Worm (Caenorhabditis elegans) whole organism, mixed stage, embryonic: Measurements from ENCODE around the gene twk-35.

Source experiments
- bed-3 ChIP-seq: fragments of 200-800 bp; sonication (Bioruptor generic); optimal IDR thresholded peaks from 3 replicates; lab custom pipeline; 2018; ENCODE audit warnings: mild to moderate bottlenecking, missing genetic modification characterization, moderate library complexity, missing compliant biosample characterization
- blmp-1 ChIP-seq: fragments of 150-350 bp; optimal IDR thresholded peaks from 2 replicates; lab custom pipeline; 2014; ENCODE audit warnings: missing biosample characterization, missing genetic modification characterization
- ceh-39 ChIP-seq: fragments of 150-350 bp; optimal IDR thresholded peaks from 2 replicates; lab custom pipeline; 2014; ENCODE audit warnings: missing biosample characterization, missing genetic modification characterization
- ceh-43 ChIP-seq: fragments of 200-800 bp; sonication (Bioruptor generic); optimal IDR thresholded peaks from 2 replicates; lab custom pipeline; 2018; ENCODE audit warnings: mild to moderate bottlenecking, missing genetic modification characterization, moderate library complexity, missing compliant biosample characterization
- ceh-83 ChIP-seq: fragments of 200-800 bp; sonication (Bioruptor generic); optimal IDR thresholded peaks from 2 replicates; lab custom pipeline; 2018; ENCODE audit warnings: mild to moderate bottlenecking, missing genetic modification characterization, missing compliant biosample characterization
- ces-1 ChIP-seq: fragments of 150-350 bp; optimal IDR thresholded peaks from 2 replicates; lab custom pipeline; 2014; ENCODE audit warnings: missing biosample characterization, missing genetic modification reagents, missing genetic modification characterization
- elt-1 ChIP-seq: sonication (generic microtip); optimal IDR thresholded peaks from 2 replicates; lab custom pipeline; 2017; ENCODE audit warnings: missing genetic modification characterization, mild to moderate bottlenecking, missing compliant biosample characterization, antibody characterized with exemption, moderate library complexity, borderline replicate concordance; ENCODE audit not compliant: insufficient read depth
- elt-3 ChIP-seq: fragments of 150-350 bp; optimal IDR thresholded peaks from 2 replicates; lab custom pipeline; 2014; ENCODE audit warnings: missing biosample characterization, missing genetic modification characterization
- ham-2 ChIP-seq: fragments of 200-800 bp; sonication (Bioruptor generic); optimal IDR thresholded peaks from 2 replicates; lab custom pipeline; 2018; ENCODE audit warnings: mild to moderate bottlenecking, missing genetic modification characterization, missing compliant biosample characterization
- hlh-1 ChIP-seq: fragments of 150-350 bp; optimal IDR thresholded peaks from 2 replicates; lab custom pipeline; 2014; ENCODE audit warnings: missing biosample characterization, missing genetic modification reagents, missing genetic modification characterization
- lin-13 ChIP-seq: fragments of 150-350 bp; optimal IDR thresholded peaks from 2 replicates; lab custom pipeline; 2014; ENCODE audit warnings: missing biosample characterization, missing genetic modification characterization
- lsy-2 ChIP-seq: fragments of 150-350 bp; optimal IDR thresholded peaks from 2 replicates; lab custom pipeline; 2014; ENCODE audit warnings: missing biosample characterization, missing genetic modification characterization
- mep-1 ChIP-seq: fragments of 150-350 bp; optimal IDR thresholded peaks from 2 replicates; lab custom pipeline; 2017; ENCODE audit warnings: missing biosample characterization, missing genetic modification reagents, missing genetic modification characterization, inconsistent platforms
- mls-2 ChIP-seq: sonication (generic microtip); optimal IDR thresholded peaks from 2 replicates; lab custom pipeline; 2016; ENCODE audit warnings: mild to moderate bottlenecking, missing genetic modification characterization, moderate library complexity, missing compliant biosample characterization
- nhr-237 ChIP-seq: fragments of 150-350 bp; optimal IDR thresholded peaks from 2 replicates; lab custom pipeline; 2014; ENCODE audit warnings: missing biosample characterization, missing genetic modification characterization
- nhr-76 ChIP-seq: sonication (generic microtip); optimal IDR thresholded peaks from 2 replicates; lab custom pipeline; 2017; ENCODE audit warnings: missing biosample characterization, missing genetic modification characterization
- pha-4 ChIP-seq: fragments of 150-350 bp; optimal IDR thresholded peaks from 2 replicates; lab custom pipeline; 2018; ENCODE audit warnings: missing biosample characterization, missing genetic modification reagents, missing genetic modification characterization
- sem-2 ChIP-seq: fragments of 200-800 bp; sonication (Bioruptor generic); optimal IDR thresholded peaks from 2 replicates; lab custom pipeline; 2018; ENCODE audit warnings: mild to moderate bottlenecking, missing genetic modification characterization, missing compliant biosample characterization
- snpc-4 ChIP-seq: fragments of 150-350 bp; optimal IDR thresholded peaks from 2 replicates; lab custom pipeline; 2014; ENCODE audit warnings: missing biosample characterization, missing genetic modification characterization
- sptf-1 ChIP-seq: sonication (generic microtip); optimal IDR thresholded peaks from 2 replicates; lab custom pipeline; 2017; ENCODE audit warnings: mild to moderate bottlenecking, missing genetic modification characterization, moderate library complexity, missing compliant biosample characterization
- tbx-8 ChIP-seq: fragments of 200-800 bp; sonication (Bioruptor generic); optimal IDR thresholded peaks from 2 replicates; lab custom pipeline; 2018; ENCODE audit warnings: mild to moderate bottlenecking, missing genetic modification characterization, moderate library complexity, missing compliant biosample characterization
- unc-120 ChIP-seq: sonication (generic microtip); optimal IDR thresholded peaks from 2 replicates; lab custom pipeline; 2017; ENCODE audit warnings: missing genetic modification characterization, missing compliant biosample characterization; ENCODE audit not compliant: poor library complexity, severe bottlenecking
- unc-39 ChIP-seq: fragments of 150-350 bp; optimal IDR thresholded peaks from 2 replicates; lab custom pipeline; 2014; ENCODE audit warnings: missing biosample characterization, missing genetic modification characterization
- unc-62 ChIP-seq: fragments of 150-350 bp; optimal IDR thresholded peaks from 2 replicates; lab custom pipeline; 2014; ENCODE audit warnings: missing biosample characterization, missing genetic modification reagents, missing genetic modification characterization
- zip-8 ChIP-seq: fragments of 150-350 bp; optimal IDR thresholded peaks from 2 replicates; lab custom pipeline; 2014; ENCODE audit warnings: missing biosample characterization, missing genetic modification characterization
- ztf-11 ChIP-seq: fragments of 150-350 bp; optimal IDR thresholded peaks from 2 replicates; lab custom pipeline; 2014; ENCODE audit warnings: missing biosample characterization, missing genetic modification characterization

The twk-35 gene

ce11 chrV:20868329-20868728 is 5.5 kb downstream of the twk-35 start, which contains the start of gene F31D4.8:
Gene F31D4.8, minus strand, starts transcription at chrV:20868429.
- no peak for TF ChIP-seq ham-2 (GFP tag; lab: Kevin White, UChicago)
- no peak for TF ChIP-seq unc-62 (GFP tag; lab: Kevin White, UChicago)
- no peak for TF ChIP-seq elt-1 (tag; lab: Kevin White, UChicago)
- no peak for TF ChIP-seq mep-1 (tag; lab: Kevin White, UChicago)
- no peak for TF ChIP-seq ceh-39
- TF ChIP-seq lsy-2: no peak
- no peak for TF ChIP-seq unc-39 (tag; lab: Kevin White, UChicago)
- no peak for TF ChIP-seq tbx-8 (GFP tag; lab: Kevin White, UChicago)
- no peak for TF ChIP-seq unc-120 (tag; lab: Kevin White, UChicago)

- TF ChIP-seq hlh-1 (tag; lab: Kevin White, UChicago) (no peak), elt-3 (tag; lab: Kevin White, UChicago) (no peak), unc-39 (tag; lab: Kevin White, UChicago) (no peak), ceh-83 (GFP tag; lab: Kevin White, UChicago) (no peak), pha-4 (tag; lab: Kevin White, UChicago) (no peak), lin-13 (tag; lab: Kevin White, UChicago) (no peak), nhr-237 (no peak), blmp-1 (tag; lab: Kevin White, UChicago) (no peak), snpc-4 (no peak), mls-2 (tag; lab: Kevin White, UChicago) (no peak), ztf-11 (tag; lab: Kevin White, UChicago) (no peak), nhr-76 (tag; lab: Kevin White, UChicago) (no peak), zip-8 (tag; lab: Kevin White, UChicago) (no peak), tbx-8 (GFP tag; lab: Kevin White, UChicago) (no peak), lsy-2 (no peak), ham-2 (GFP tag; lab: Kevin White, UChicago) (no peak), ceh-43 (GFP tag; lab: Kevin White, UChicago) (no peak), sptf-1 (no peak)
Observed at ce11 chrV:20870633-20871032, 7.9 kb downstream of the twk-35 start.

- TF ChIP-seq mep-1 (tag; lab: Kevin White, UChicago): no peak
- TF ChIP-seq elt-1 (tag; lab: Kevin White, UChicago): no peak
- TF ChIP-seq hlh-1 (tag; lab: Kevin White, UChicago): no peak
- TF ChIP-seq sptf-1: no peak
- TF ChIP-seq ceh-43 (GFP tag; lab: Kevin White, UChicago): no peak
- TF ChIP-seq, all 35 proteins: peak for 0
Observed at ce11 chrV:20871194-20871593, 8.4 kb downstream of the twk-35 start.

- TF ChIP-seq pha-4 (tag; lab: Kevin White, UChicago) (no peak), ces-1 (peak; percentile 95), bed-3 (no peak), tbx-8 (GFP tag; lab: Kevin White, UChicago) (no peak), sem-2 (GFP tag; lab: Kevin White, UChicago) (no peak), ceh-43 (GFP tag; lab: Kevin White, UChicago) (no peak), hlh-1 (tag; lab: Kevin White, UChicago) (no peak)
- TF ChIP-seq, all 35 proteins: peak for 1
Observed at ce11 chrV:20873144-20873543, 10.4 kb downstream of the twk-35 start.

- no peak for TF ChIP-seq ceh-43 (GFP tag; lab: Kevin White, UChicago)
- TF ChIP-seq blmp-1 (tag; lab: Kevin White, UChicago): no peak
- TF ChIP-seq unc-39 (tag; lab: Kevin White, UChicago): no peak
- no peak for TF ChIP-seq sem-2 (GFP tag; lab: Kevin White, UChicago)
Observed at ce11 chrV:20875324-20875723, 12.5 kb downstream of the twk-35 start.

ce11 chrV:20879069-20879667 is 16.4 kb downstream of the twk-35 start, which contains the start of gene unc-80:
Gene unc-80, plus strand, starts transcription at chrV:20879601.
- peak; percentile 8 for TF ChIP-seq unc-120 (tag; lab: Kevin White, UChicago)
- TF ChIP-seq mep-1 (tag; lab: Kevin White, UChicago): peak; percentile 6
- no peak for TF ChIP-seq unc-39 (tag; lab: Kevin White, UChicago)
- no peak for TF ChIP-seq nhr-76 (tag; lab: Kevin White, UChicago)
- TF ChIP-seq ces-1: peak; percentile 84
